Fruit fly (Drosophila melanogaster) whole organism, embryonic: ENCODE data around the gene brn.

Experiments
- Antp ChIP-seq: fragments of 200-800 bp; sonication (Bioruptor generic); optimal IDR thresholded peaks from 3 replicates; lab custom pipeline; 2016; ENCODE audit warnings: missing biosample characterization, missing genetic modification characterization
- Asciz ChIP-seq: fragments of 200-800 bp; sonication (Bioruptor generic); optimal IDR thresholded peaks from 2 replicates; lab custom pipeline; 2017; ENCODE audit warnings: missing biosample characterization, mild to moderate bottlenecking, missing genetic modification characterization, missing genetic modification reagents
- Awh ChIP-seq: fragments of 200-800 bp; sonication (Bioruptor generic); IDR thresholded peaks from 2 replicates; pipeline ENCODE4, ENCODE4 v1.3.6; 2022; ENCODE audit warnings: missing biosample characterization, missing genetic modification characterization
- Bteb2 ChIP-seq: fragments of 200-800 bp; sonication (Bioruptor generic); optimal IDR thresholded peaks from 2 replicates; lab custom pipeline; 2016; ENCODE audit warnings: missing biosample characterization, missing genetic modification characterization
- CG10462 ChIP-seq: fragments of 200-800 bp; sonication (Bioruptor generic); optimal IDR thresholded peaks from 2 replicates; lab custom pipeline; 2016; ENCODE audit warnings: missing biosample characterization, missing genetic modification characterization
- CG10565 ChIP-seq: fragments of 200-800 bp; sonication (Bioruptor generic); optimal IDR thresholded peaks from 3 replicates; lab custom pipeline; 2016; ENCODE audit warnings: missing biosample characterization, mild to moderate bottlenecking, missing genetic modification characterization
- CG11398 ChIP-seq: fragments of 200-800 bp; sonication (Bioruptor generic); optimal IDR thresholded peaks from 2 replicates; lab custom pipeline; 2016; ENCODE audit warnings: missing biosample characterization, missing genetic modification characterization
- CG12104 ChIP-seq: fragments of 200-800 bp; sonication (Bioruptor generic); optimal IDR thresholded peaks from 3 replicates; lab custom pipeline; 2016; ENCODE audit warnings: missing biosample characterization, missing genetic modification characterization
- CG12659 ChIP-seq: fragments of 200-800 bp; sonication (Bioruptor generic); optimal IDR thresholded peaks from 3 replicates; lab custom pipeline; 2017; ENCODE audit warnings: mild to moderate bottlenecking, missing biosample characterization, missing genetic modification reagents, missing genetic modification characterization
- CG15601 ChIP-seq: fragments of 200-800 bp; sonication (Bioruptor generic); optimal IDR thresholded peaks from 3 replicates; lab custom pipeline; 2019; ENCODE audit warnings: missing biosample characterization, mild to moderate bottlenecking, missing genetic modification characterization, moderate library complexity
- CG1602 ChIP-seq: fragments of 200-800 bp; sonication (Bioruptor generic); optimal IDR thresholded peaks from 3 replicates; lab custom pipeline; 2016; ENCODE audit warnings: missing biosample characterization, missing genetic modification characterization
- CG1647 ChIP-seq: fragments of 200-800 bp; sonication (Bioruptor generic); optimal IDR thresholded peaks from 3 replicates; lab custom pipeline; 2016; ENCODE audit warnings: missing biosample characterization, missing genetic modification characterization
- CG17802 ChIP-seq: fragments of 200-800 bp; sonication (Bioruptor generic); optimal IDR thresholded peaks from 2 replicates; lab custom pipeline; 2018; ENCODE audit warnings: missing biosample characterization, mild to moderate bottlenecking, missing genetic modification characterization, moderate library complexity
- CG30020 ChIP-seq: fragments of 200-800 bp; optimal IDR thresholded peaks from 2 replicates; lab custom pipeline; 2019; ENCODE audit warnings: missing biosample characterization, mild to moderate bottlenecking, missing genetic modification characterization, moderate library complexity
- CG3726 ChIP-seq: fragments of 200-800 bp; sonication (Bioruptor generic); IDR thresholded peaks from 3 replicates; pipeline ENCODE4, ENCODE4 v1.3.6; 2022; ENCODE audit warnings: missing biosample characterization, missing genetic modification characterization
- CG4404 ChIP-seq: fragments of 200-800 bp; sonication (Bioruptor generic); IDR thresholded peaks from 2 replicates; pipeline ENCODE4 v1.3.6; 2022; ENCODE audit warnings: missing biosample characterization, missing genetic modification characterization
- CG4707 ChIP-seq: fragments of 200-800 bp; sonication (Bioruptor generic); optimal IDR thresholded peaks from 2 replicates; lab custom pipeline; 2018; ENCODE audit warnings: missing biosample characterization, mild to moderate bottlenecking, missing genetic modification characterization, moderate library complexity
- CG4820 ChIP-seq: fragments of 200-800 bp; sonication (Bioruptor generic); optimal IDR thresholded peaks from 3 replicates; lab custom pipeline; 2016; ENCODE audit warnings: missing biosample characterization, missing genetic modification characterization
- CG6254 ChIP-seq: fragments of 200-800 bp; sonication (Bioruptor generic); optimal IDR thresholded peaks from 3 replicates; lab custom pipeline; 2017; ENCODE audit warnings: mild to moderate bottlenecking, missing biosample characterization, missing genetic modification reagents, missing genetic modification characterization
- CG8944 ChIP-seq: fragments of 200-800 bp; sonication (Bioruptor generic); optimal IDR thresholded peaks from 3 replicates; lab custom pipeline; 2016; ENCODE audit warnings: missing biosample characterization, missing genetic modification characterization
- CG9797 ChIP-seq: fragments of 200-800 bp; sonication (Bioruptor generic); optimal IDR thresholded peaks from 3 replicates; lab custom pipeline; 2018; ENCODE audit warnings: missing biosample characterization, mild to moderate bottlenecking, missing genetic modification characterization
- Eip74EF ChIP-seq, 2 experiments: fragments of 200-800 bp in 1 of 2; fragments of >200 bp in 1 of 2; sonication (Bioruptor generic) in 1 of 2; optimal IDR thresholded peaks; 2 replicates each; lab custom pipeline; 2017 to 2019; ENCODE audit warnings: missing biosample characterization in 2 of 2, missing genetic modification characterization in 2 of 2, mild to moderate bottlenecking in 1 of 2, moderate library complexity in 1 of 2
- Ets65A ChIP-seq: fragments of 200-800 bp; sonication (Bioruptor generic); peaks from one replicate; lab custom pipeline; 2016; ENCODE audit warnings: missing biosample characterization, missing genetic modification characterization
- Gsc ChIP-seq: fragments of 200-800 bp; sonication (Bioruptor generic); IDR thresholded peaks from 2 replicates; pipeline ENCODE4 v1.3.6; 2022; ENCODE audit warnings: missing biosample characterization, missing genetic modification characterization
- HLH3B ChIP-seq: fragments of 200-800 bp; sonication (Bioruptor generic); IDR thresholded peaks from 2 replicates; pipeline ENCODE4 v1.3.6; 2022; ENCODE audit warnings: missing biosample characterization, missing genetic modification characterization
- MESR4 ChIP-seq: fragments of 200-800 bp; sonication (Bioruptor generic); optimal IDR thresholded peaks from 2 replicates; lab custom pipeline; 2018; ENCODE audit warnings: missing biosample characterization, mild to moderate bottlenecking, missing genetic modification characterization, moderate library complexity
- Nf-YC ChIP-seq: fragments of 200-800 bp; optimal IDR thresholded peaks from 3 replicates; lab custom pipeline; 2019; ENCODE audit warnings: missing biosample characterization, mild to moderate bottlenecking, missing genetic modification characterization, moderate library complexity
- Optix ChIP-seq: fragments of 200-800 bp; sonication (Bioruptor generic); IDR thresholded peaks from 3 replicates; pipeline ENCODE4 v1.3.6; 2022; ENCODE audit warnings: missing biosample characterization, missing genetic modification characterization
- Sry-δ ChIP-seq: fragments of 200-800 bp; sonication (Bioruptor generic); optimal IDR thresholded peaks from 2 replicates; lab custom pipeline; 2016; ENCODE audit warnings: missing biosample characterization, missing genetic modification characterization
- Stat92E ChIP-seq, 3 experiments: fragments of >200 bp in 2 of 3; fragments of 200-800 bp in 1 of 3; sonication (Bioruptor generic) in 1 of 3; optimal IDR thresholded peaks; 2 replicates each; lab custom pipeline; 2017 to 2019; ENCODE audit warnings: missing biosample characterization in 3 of 3, missing genetic modification characterization in 3 of 3, mild to moderate bottlenecking in 1 of 3, moderate library complexity in 1 of 3
- Taf1 ChIP-seq: fragments of 200-800 bp; sonication (Bioruptor generic); IDR thresholded peaks from 2 replicates; pipeline ENCODE4 v1.3.6; 2022; ENCODE audit warnings: missing biosample characterization, missing genetic modification characterization
- ato ChIP-seq: fragments of 200-800 bp; sonication (Bioruptor generic); IDR thresholded peaks from 2 replicates; pipeline ENCODE4 v1.3.6; 2022; ENCODE audit warnings: missing biosample characterization, missing genetic modification characterization; ENCODE audit not compliant: partially characterized antibody
- bigmax ChIP-seq: fragments of 200-800 bp; sonication (Bioruptor generic); optimal IDR thresholded peaks from 2 replicates; lab custom pipeline; 2018; ENCODE audit warnings: missing biosample characterization, mild to moderate bottlenecking, missing genetic modification characterization
- chm ChIP-seq: fragments of 200-800 bp; sonication (Bioruptor generic); IDR thresholded peaks from 2 replicates; pipeline ENCODE4 v1.3.6; 2022; ENCODE audit warnings: missing biosample characterization, missing genetic modification characterization
- chn ChIP-seq: fragments of 200-800 bp; sonication (Bioruptor generic); optimal IDR thresholded peaks from 2 replicates; lab custom pipeline; 2016; ENCODE audit warnings: missing biosample characterization, missing genetic modification characterization
- crc ChIP-seq: fragments of 200-800 bp; sonication (Bioruptor generic); optimal IDR thresholded peaks from 2 replicates; lab custom pipeline; 2016; ENCODE audit warnings: missing biosample characterization, missing genetic modification characterization
- dati ChIP-seq: fragments of 200-800 bp; sonication (Bioruptor generic); IDR thresholded peaks from 2 replicates; pipeline ENCODE4 v1.3.6; 2022; ENCODE audit warnings: missing biosample characterization, missing genetic modification characterization
- fu2 ChIP-seq: fragments of 200-800 bp; sonication (Bioruptor generic); optimal IDR thresholded peaks from 2 replicates; lab custom pipeline; 2016; ENCODE audit warnings: missing biosample characterization, missing genetic modification characterization
- gcm ChIP-seq: fragments of 200-800 bp; sonication (Bioruptor generic); optimal IDR thresholded peaks from 2 replicates; lab custom pipeline; 2019; ENCODE audit warnings: missing biosample characterization, mild to moderate bottlenecking, missing genetic modification characterization, moderate library complexity
- grn ChIP-seq: fragments of 200-800 bp; sonication (Bioruptor generic); optimal IDR thresholded peaks from 3 replicates; lab custom pipeline; 2017; ENCODE audit warnings: missing biosample characterization, missing genetic modification characterization
- her ChIP-seq: fragments of 200-800 bp; sonication (Bioruptor generic); optimal IDR thresholded peaks from 2 replicates; lab custom pipeline; 2016; ENCODE audit warnings: missing biosample characterization, missing genetic modification characterization
- hkb ChIP-seq, 2 experiments: fragments of 200-800 bp in 1 of 2; fragments of >200 bp in 1 of 2; sonication (Bioruptor generic) in 1 of 2; IDR thresholded peaks in 1 of 2; optimal IDR thresholded peaks in 1 of 2; 2 replicates each; pipeline versions ENCODE4 v1.3.6 to Lab custom; 2017 to 2022; ENCODE audit warnings: missing biosample characterization in 1 of 2, missing genetic modification characterization in 1 of 2
- lab ChIP-seq: fragments of 200-800 bp; sonication (Bioruptor generic); optimal IDR thresholded peaks from 3 replicates; lab custom pipeline; 2017; ENCODE audit warnings: missing biosample characterization, missing genetic modification characterization, mild to moderate bottlenecking, moderate library complexity, missing genetic modification reagents
- lilli ChIP-seq: fragments of 200-800 bp; sonication (Bioruptor generic); optimal IDR thresholded peaks from 3 replicates; lab custom pipeline; 2016; ENCODE audit warnings: missing biosample characterization, missing genetic modification characterization
- p53 ChIP-seq: fragments of 200-800 bp; sonication (Bioruptor generic); optimal IDR thresholded peaks from 2 replicates; lab custom pipeline; 2016; ENCODE audit warnings: missing biosample characterization, missing genetic modification characterization
- pzg ChIP-seq: fragments of 200-800 bp; sonication (Bioruptor generic); optimal IDR thresholded peaks from 3 replicates; lab custom pipeline; 2018; ENCODE audit warnings: missing biosample characterization, mild to moderate bottlenecking, missing genetic modification characterization, moderate library complexity
- ro ChIP-seq: fragments of 200-800 bp; sonication (Bioruptor generic); IDR thresholded peaks from 2 replicates; pipeline ENCODE4 v1.3.6; 2022; ENCODE audit warnings: missing biosample characterization, missing genetic modification characterization
- sisA ChIP-seq: fragments of 200-800 bp; sonication (Bioruptor generic); IDR thresholded peaks from 2 replicates; pipeline ENCODE4 v1.3.6; 2022; ENCODE audit warnings: missing biosample characterization, missing genetic modification characterization
- sna ChIP-seq: fragments of 200-800 bp; sonication (Bioruptor generic); IDR thresholded peaks from 2 replicates; pipeline ENCODE4 v1.3.6; 2022; ENCODE audit warnings: missing biosample characterization, missing genetic modification characterization; ENCODE audit not compliant: partially characterized antibody
- tap ChIP-seq: fragments of 200-800 bp; optimal IDR thresholded peaks from 3 replicates; lab custom pipeline; 2019; ENCODE audit warnings: missing biosample characterization, mild to moderate bottlenecking, missing genetic modification characterization, moderate library complexity
- usp ChIP-seq: fragments of >200 bp; optimal IDR thresholded peaks from 2 replicates; lab custom pipeline; 2017; ENCODE audit warnings: missing biosample characterization, missing genetic modification characterization

Gene brn

DNA sequence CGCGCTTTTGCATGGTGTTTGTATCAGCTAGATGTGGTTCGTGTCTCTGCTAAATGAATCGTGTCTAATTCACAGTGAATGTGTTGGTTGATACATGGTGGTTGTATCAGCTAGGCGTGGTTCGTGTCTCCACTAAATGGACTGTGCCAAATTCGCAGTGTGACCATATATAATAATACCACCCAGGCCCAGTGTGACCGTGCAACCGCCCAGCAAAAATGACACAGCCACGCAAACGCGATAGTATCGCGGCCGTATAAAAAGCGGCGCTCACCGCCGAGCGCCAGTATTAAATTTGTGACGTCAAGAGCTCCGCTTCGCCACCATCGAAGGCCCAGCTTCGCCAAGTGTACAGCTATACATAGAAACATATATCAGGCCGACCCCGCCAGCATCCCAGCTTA, 1.7 kb downstream of the brn start, which contains the start of gene cib (continued):
- TF ChIP-seq ro (GFP tag; lab: Robert Waterston, UW) (no peak), grn (GFP tag; lab: Kevin White, UChicago) (no peak), lilli (GFP tag; lab: Kevin White, UChicago) (peak; percentile 21), chn (GFP tag; lab: Kevin White, UChicago) (peak; percentile 13), usp (GFP tag; lab: Kevin White, UChicago) (no peak), Stat92E (GFP tag; optimal IDR thresholded peaks at IDR 0.05; lab: Kevin White, UChicago) (peak in 1 of 3 experiments; percentile 87), dati (no peak), CG1647 (GFP tag; lab: Kevin White, UChicago) (no peak), CG4820 (GFP tag; lab: Kevin White, UChicago) (no peak), HLH3B (GFP tag; lab: Robert Waterston, UW) (no peak), CG17802 (no peak), CG10462 (GFP tag; lab: Kevin White, UChicago) (no peak), CG30020 (tag; lab: Kevin White, UChicago) (no peak), her (GFP tag; lab: Kevin White, UChicago) (peak; percentile 61), p53 (peak; percentile 70), Taf1 (GFP tag; lab: Robert Waterston, UW) (no peak), Nf-YC (tag; lab: Kevin White, UChicago) (peak; percentile 49), Ets65A (no peak), Gsc (GFP tag; lab: Robert Waterston, UW) (no peak), CG9797 (GFP tag; lab: Kevin White, UChicago) (peak; percentile 98), CG4707 (GFP tag; lab: Kevin White, UChicago) (no peak), CG12104 (GFP tag; lab: Kevin White, UChicago) (no peak), pzg (peak; percentile 99), Asciz (GFP tag; lab: Kevin White, UChicago) (no peak), sisA (GFP tag; lab: Robert Waterston, UW) (no peak), Eip74EF (GFP tag; optimal IDR thresholded peaks at IDR 0.05; lab: Kevin White, UChicago) (peak in 1 of 2 experiments; percentile 30), Awh (GFP tag; lab: Robert Waterston, UW) (no peak), Sry-δ (GFP tag; lab: Kevin White, UChicago) (peak; percentile 84), crc (GFP tag; lab: Kevin White, UChicago) (no peak), tap (tag; lab: Kevin White, UChicago) (no peak), CG12659 (GFP tag; lab: Kevin White, UChicago) (peak; percentile 81), MESR4 (GFP tag; lab: Kevin White, UChicago) (peak; percentile 66), CG10565 (GFP tag; lab: Kevin White, UChicago) (no peak), lab (GFP tag; lab: Kevin White, UChicago) (no peak), CG6254 (GFP tag; lab: Kevin White, UChicago) (no peak), fu2 (GFP tag; lab: Kevin White, UChicago) (no peak), Optix (no peak), sna (GFP tag; lab: Robert Waterston, UW) (peak; percentile 68), chm (GFP tag; lab: Robert Waterston, UW) (peak; percentile 56; the same call in 1 of the 2 replicates), Bteb2 (GFP tag; lab: Kevin White, UChicago) (no peak), ato (GFP tag; lab: Robert Waterston, UW) (peak; percentile 81; the same call in 1 of the 2 replicates), CG15601 (tag; lab: Kevin White, UChicago) (peak; percentile 65), CG4404 (GFP tag; lab: Robert Waterston, UW) (no peak), CG1602 (GFP tag; lab: Kevin White, UChicago) (no peak), Antp (GFP tag; lab: Kevin White, UChicago) (peak; percentile 10), CG8944 (peak; percentile 15), bigmax (GFP tag; lab: Kevin White, UChicago) (peak; percentile 23), hkb (optimal IDR thresholded peaks at IDR 0.05; lab: Kevin White, UChicago) (peak; percentile 68), hkb (GFP tag; IDR thresholded peaks at IDR 0.05; lab: Robert Waterston, UW) (no peak; the same call in 1 of the 2 replicates), CG11398 (peak; percentile 33), gcm (peak; percentile 48), CG3726 (GFP tag; lab: Robert Waterston, UW) (no peak)
